Worm (Caenorhabditis elegans) whole organism, L4 larva: ENCODE results near the gene vem-1.

Experiments used
- F10B5.3 ChIP-seq: sonication (generic microtip); optimal IDR thresholded peaks from 2 replicates; lab custom pipeline; 2016; ENCODE audit warnings: mild to moderate bottlenecking, missing genetic modification characterization, missing compliant biosample characterization
- T20F7.1 ChIP-seq: fragments of 200-800 bp; sonication (Bioruptor generic); optimal IDR thresholded peaks from 2 replicates; lab custom pipeline; 2018; ENCODE audit warnings: mild to moderate bottlenecking, missing genetic modification characterization, missing compliant biosample characterization
- T26A8.4 ChIP-seq: fragments of 200-800 bp; sonication (Bioruptor generic); IDR thresholded peaks from 2 replicates; pipeline ENCODE4 v1.3.6; 2022; ENCODE audit warnings: missing genetic modification characterization, missing compliant biosample characterization
- Y105C5A.15 ChIP-seq: fragments of 200-800 bp; sonication (Bioruptor generic); IDR thresholded peaks from 2 replicates; pipeline ENCODE4 v1.3.6; 2022; ENCODE audit warnings: missing genetic modification characterization, missing compliant biosample characterization
- Y48G9A.11 ChIP-seq: fragments of 200-800 bp; sonication (Bioruptor generic); IDR thresholded peaks from 2 replicates; pipeline ENCODE4 v1.3.6; 2022; ENCODE audit warnings: missing genetic modification reagents, missing genetic modification characterization, missing compliant biosample characterization
- aha-1 ChIP-seq: fragments of 150-350 bp; peaks from one replicate; lab custom pipeline; 2014; ENCODE audit warnings: missing biosample characterization, missing genetic modification characterization
- aly-2 ChIP-seq: sonication (generic microtip); optimal IDR thresholded peaks from 2 replicates; lab custom pipeline; 2018; ENCODE audit warnings: missing biosample characterization, missing genetic modification characterization
- ama-1 ChIP-seq: fragments of 150-350 bp; optimal IDR thresholded peaks from 2 replicates; lab custom pipeline; 2014; ENCODE audit warnings: inconsistent platforms, mixed read lengths
- ceh-20 ChIP-seq: fragments of 200-800 bp; sonication (Bioruptor generic); IDR thresholded peaks from 2 replicates; pipeline ENCODE4 v1.3.6; 2022; ENCODE audit warnings: missing genetic modification reagents, missing genetic modification characterization, missing compliant biosample characterization
- ceh-28 ChIP-seq: fragments of 150-350 bp; optimal IDR thresholded peaks from 2 replicates; lab custom pipeline; 2014; ENCODE audit warnings: missing biosample characterization, missing genetic modification reagents, missing genetic modification characterization
- ceh-82 ChIP-seq: sonication (generic microtip); optimal IDR thresholded peaks from 2 replicates; lab custom pipeline; 2017; ENCODE audit warnings: missing biosample characterization, missing genetic modification characterization
- daf-12 ChIP-seq: fragments of 150-350 bp; optimal IDR thresholded peaks from 2 replicates; lab custom pipeline; 2014; ENCODE audit warnings: missing biosample characterization, missing genetic modification reagents, missing genetic modification characterization
- daf-16 ChIP-seq, 3 experiments: sonication (generic microtip); optimal IDR thresholded peaks; 2 replicates each; lab custom pipeline; 2016 to 2017; ENCODE audit warnings: missing genetic modification characterization in 3 of 3, missing genetic modification reagents in 3 of 3, mild to moderate bottlenecking in 2 of 3, missing compliant biosample characterization in 2 of 3, missing biosample characterization in 1 of 3, moderate library complexity in 1 of 3
- daf-8 ChIP-seq: fragments of 200-800 bp; sonication (Bioruptor generic); IDR thresholded peaks from 2 replicates; pipeline ENCODE4 v1.3.6; 2022; ENCODE audit warnings: missing genetic modification characterization, missing compliant biosample characterization
- dmd-6 ChIP-seq: fragments of 200-800 bp; sonication (Bioruptor generic); IDR thresholded peaks from 2 replicates; pipeline ENCODE4 v1.3.6; 2022; ENCODE audit warnings: missing genetic modification reagents, missing genetic modification characterization, missing compliant biosample characterization
- dmd-9 ChIP-seq: fragments of 200-800 bp; sonication (Bioruptor generic); IDR thresholded peaks from 2 replicates; pipeline ENCODE4 v1.3.6; 2022; ENCODE audit warnings: missing genetic modification reagents, missing genetic modification characterization, missing compliant biosample characterization
- dve-1 ChIP-seq: sonication (generic microtip); optimal IDR thresholded peaks from 2 replicates; lab custom pipeline; 2017; ENCODE audit warnings: antibody characterized with exemption, mild to moderate bottlenecking, missing genetic modification characterization, missing compliant biosample characterization; ENCODE audit not compliant: insufficient read depth
- fos-1 ChIP-seq: fragments of 150-350 bp; optimal IDR thresholded peaks from 2 replicates; lab custom pipeline; 2014; ENCODE audit warnings: missing biosample characterization, missing genetic modification characterization
- hlh-11 ChIP-seq: fragments of 200-800 bp; sonication (Bioruptor generic); optimal IDR thresholded peaks from 2 replicates; lab custom pipeline; 2018; ENCODE audit warnings: mild to moderate bottlenecking, missing genetic modification characterization, missing compliant biosample characterization
- hmg-1.1 ChIP-seq: fragments of 200-800 bp; sonication (Bioruptor generic); IDR thresholded peaks from 2 replicates; pipeline ENCODE4 v1.3.6; 2022; ENCODE audit warnings: missing genetic modification reagents, missing genetic modification characterization, missing compliant biosample characterization
- lin-13 ChIP-seq: fragments of 150-350 bp; optimal IDR thresholded peaks from 2 replicates; lab custom pipeline; 2014; ENCODE audit warnings: missing biosample characterization, missing genetic modification reagents, missing genetic modification characterization
- lin-15B ChIP-seq: fragments of 150-350 bp; sonication (generic microtip); optimal IDR thresholded peaks from 3 replicates; lab custom pipeline; 2014; ENCODE audit warnings: missing biosample characterization, missing genetic modification characterization
- lin-29 ChIP-seq: fragments of 200-800 bp; sonication (Bioruptor generic); IDR thresholded peaks from 2 replicates; pipeline ENCODE4 v1.3.6; 2022; ENCODE audit warnings: missing genetic modification reagents, missing genetic modification characterization, missing compliant biosample characterization
- lin-38 ChIP-seq: fragments of 200-800 bp; sonication (Bioruptor generic); IDR thresholded peaks from 2 replicates; pipeline ENCODE4 v1.3.6; 2022; ENCODE audit warnings: missing genetic modification reagents, missing genetic modification characterization, missing compliant biosample characterization
- lsy-2 ChIP-seq, 2 experiments: fragments of 150-350 bp in 1 of 2; sonication (generic microtip) in 1 of 2; optimal IDR thresholded peaks; 2 replicates each; lab custom pipeline; 2014 to 2017; ENCODE audit warnings: missing biosample characterization in 2 of 2, missing genetic modification characterization in 2 of 2
- mep-1 ChIP-seq: fragments of 150-350 bp; sonication (generic microtip); optimal IDR thresholded peaks from 3 replicates; lab custom pipeline; 2014; ENCODE audit warnings: missing biosample characterization, missing genetic modification characterization
- nhr-11 ChIP-seq: fragments of 150-350 bp; optimal IDR thresholded peaks from 2 replicates; lab custom pipeline; 2014; ENCODE audit warnings: missing biosample characterization, missing genetic modification characterization
- nhr-28 ChIP-seq: fragments of 150-350 bp; optimal IDR thresholded peaks from 2 replicates; lab custom pipeline; 2014; ENCODE audit warnings: missing biosample characterization, missing genetic modification characterization
- nhr-42 ChIP-seq: fragments of 200-800 bp; sonication (Bioruptor generic); IDR thresholded peaks from 2 replicates; pipeline ENCODE4 v1.3.6; 2022; ENCODE audit warnings: missing genetic modification characterization, missing compliant biosample characterization
- nhr-77 ChIP-seq: fragments of 150-350 bp; optimal IDR thresholded peaks from 2 replicates; lab custom pipeline; 2014; ENCODE audit warnings: missing biosample characterization, missing genetic modification characterization
- sdz-12 ChIP-seq: fragments of 200-800 bp; sonication (Bioruptor generic); optimal IDR thresholded peaks from 2 replicates; lab custom pipeline; 2018; ENCODE audit warnings: mild to moderate bottlenecking, missing genetic modification characterization, missing compliant biosample characterization
- spr-1 ChIP-seq: sonication (generic microtip); optimal IDR thresholded peaks from 2 replicates; lab custom pipeline; 2016; ENCODE audit warnings: mild to moderate bottlenecking, missing genetic modification characterization, missing compliant biosample characterization
- spr-3 ChIP-seq: fragments of 200-800 bp; sonication (Bioruptor generic); optimal IDR thresholded peaks from 2 replicates; lab custom pipeline; 2018; ENCODE audit warnings: mild to moderate bottlenecking, missing genetic modification characterization, missing compliant biosample characterization
- unc-62 ChIP-seq, 3 experiments: fragments of 150-350 bp in 1 of 3; sonication (generic microtip); optimal IDR thresholded peaks in 2 of 3; peaks in 1 of 3; 1 replicate in 1 of 3; 2 replicates in 2 of 3; lab custom pipeline; 2014 to 2017; ENCODE audit warnings: missing biosample characterization in 3 of 3, missing genetic modification characterization in 3 of 3, missing genetic modification reagents in 3 of 3, missing genotype in 1 of 3
- zag-1 ChIP-seq: fragments of 150-350 bp; optimal IDR thresholded peaks from 2 replicates; lab custom pipeline; 2014; ENCODE audit warnings: missing biosample characterization, missing genetic modification characterization
- zfp-3 ChIP-seq: fragments of 200-800 bp; sonication (Bioruptor generic); conservative IDR thresholded peaks from 2 replicates; pipeline ENCODE4 v1.3.6; 2022; ENCODE audit warnings: missing genetic modification reagents, missing genetic modification characterization, missing compliant biosample characterization
- ztf-7 ChIP-seq: fragments of 150-350 bp; optimal IDR thresholded peaks from 2 replicates; lab custom pipeline; 2014; ENCODE audit warnings: missing biosample characterization, missing genetic modification characterization

vem-1 gene

DNA sequence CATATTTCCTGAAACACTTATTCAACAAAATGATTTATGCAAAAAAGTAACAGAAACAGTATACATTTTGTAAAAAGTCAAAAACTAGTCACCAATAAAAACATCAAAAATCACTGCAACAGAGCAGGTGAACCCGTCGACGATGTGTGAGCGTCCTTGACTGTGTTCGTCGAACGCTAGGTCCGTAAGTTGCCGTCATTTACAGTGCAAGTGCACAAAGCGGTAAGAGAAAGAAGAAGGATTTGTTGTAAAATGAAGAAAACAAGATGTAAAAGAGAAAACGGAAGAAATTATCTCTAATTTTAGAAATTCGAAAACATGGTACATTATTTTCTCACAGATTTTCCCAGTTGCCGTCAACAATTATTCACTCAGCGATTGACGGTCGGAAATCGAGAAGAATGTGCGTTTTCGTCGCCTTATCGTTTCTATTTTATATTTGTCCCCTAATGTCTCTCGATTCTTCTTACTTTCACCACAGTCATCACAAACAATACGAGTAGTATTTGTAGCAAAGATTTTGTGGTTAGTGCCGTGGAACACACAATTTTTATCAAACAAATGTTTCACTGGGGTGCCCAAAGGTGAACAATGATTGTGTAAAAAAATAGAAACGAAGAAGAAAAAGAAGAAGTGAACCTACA lies 1.0 kb upstream of the vem-1 start (continued):
- TF ChIP-seq fos-1 (tag; lab: Kevin White, UChicago): no peak

DNA sequence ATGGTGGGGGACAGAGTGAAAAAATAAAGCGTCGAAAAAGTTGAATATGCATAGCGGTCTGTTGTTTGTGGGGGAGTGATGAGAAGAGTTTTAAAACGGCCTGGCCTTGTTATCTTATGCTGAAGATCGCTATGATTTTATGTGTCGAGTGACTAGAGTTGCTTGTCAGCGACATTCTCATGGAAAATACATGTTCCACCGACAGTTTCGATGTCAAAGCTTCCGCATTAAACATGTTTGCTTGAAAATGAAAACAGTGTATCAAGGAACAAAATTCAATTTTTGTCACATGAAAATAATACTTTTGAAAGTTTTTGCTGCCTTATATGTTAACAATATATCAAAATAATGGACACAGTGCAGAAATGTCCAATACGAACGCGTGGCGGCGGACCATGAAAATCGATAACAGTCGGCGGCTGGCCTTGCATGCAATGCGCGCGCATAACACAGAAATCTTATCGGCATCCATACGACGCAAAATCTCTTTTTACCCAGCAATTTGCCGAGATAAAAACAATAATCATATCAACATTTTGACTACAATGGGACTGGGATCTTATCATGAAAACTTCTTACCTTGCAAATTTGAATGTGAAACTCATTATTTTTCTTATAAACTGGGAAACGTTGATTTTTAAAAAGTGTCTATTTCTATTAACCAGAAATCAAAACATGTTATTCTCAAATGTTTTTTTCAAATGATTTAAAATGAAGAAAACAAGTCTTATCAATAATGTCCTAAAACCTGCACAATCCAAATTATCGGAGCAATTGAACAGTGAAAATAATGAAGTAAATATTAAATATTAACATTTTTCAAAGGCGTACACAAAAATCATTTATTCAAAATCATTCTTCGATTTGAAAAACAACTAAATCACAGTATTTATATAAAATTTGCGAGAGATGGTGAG lies 1.4 kb downstream of the vem-1 start:
- TF ChIP-seq nhr-28 (tag; lab: Kevin White, UChicago) (peak; percentile 16), hlh-11 (peak; percentile 15), nhr-11 (tag; lab: Kevin White, UChicago) (no peak), aha-1 (tag; lab: Kevin White, UChicago) (peak; percentile 87), lin-38 (GFP tag; lab: Robert Waterston, UW) (peak; percentile 36; the same call in 1 of the 2 replicates), daf-16 (GFP tag; optimal IDR thresholded peaks at IDR 0.05; lab: Kevin White, UChicago) (no peak), daf-16 (tag; optimal IDR thresholded peaks at IDR 0.05; lab: Kevin White, UChicago) (peak; percentile 87), ceh-28 (tag; lab: Kevin White, UChicago) (peak; percentile 18), nhr-77 (tag; lab: Kevin White, UChicago) (no peak), daf-8 (GFP tag; lab: Robert Waterston, UW) (no peak), lsy-2 (tag; optimal IDR thresholded peaks at IDR 0.05; lab: Kevin White, UChicago) (peak in 1 of 2 experiments; percentile 19), daf-12 (tag; lab: Kevin White, UChicago) (no peak), T20F7.1 (peak; percentile 2), spr-3 (GFP tag; lab: Kevin White, UChicago) (no peak), Y48G9A.11 (no peak), mep-1 (tag; lab: Kevin White, UChicago) (peak; percentile 45), nhr-42 (GFP tag; lab: Robert Waterston, UW) (no peak), ceh-20 (GFP tag; lab: Robert Waterston, UW) (0 out of 2 replicates have a peak, but pooled peaks have one; percentile 27), dmd-6 (GFP tag; lab: Robert Waterston, UW) (peak; percentile 22; the same call in 1 of the 2 replicates), dve-1 (tag; lab: Kevin White, UChicago) (peak; percentile 21), zfp-3 (GFP tag; lab: Robert Waterston, UW) (peak; percentile 89; the same call in 1 of the 2 replicates), unc-62 (GFP tag; optimal IDR thresholded peaks at IDR 0.05 in 1 of 2; lab: Kevin White, UChicago) (peak in 1 of 2 experiments; percentile 54), unc-62 (tag; optimal IDR thresholded peaks at IDR 0.05; lab: Kevin White, UChicago) (no peak), T26A8.4 (peak; percentile 47; the same call in 1 of the 2 replicates)

ce11 chrX:8086450-8086724 lies 2.0 kb downstream of the vem-1 start, which contains the start of gene dao-3:
TSS of gene dao-3 (minus strand) at chrX:8086550.
- TF ChIP-seq ama-1 (lab: Kevin White, UChicago) (no peak), sdz-12 (GFP tag; lab: Kevin White, UChicago) (no peak), spr-1 (tag; lab: Kevin White, UChicago) (no peak), hmg-1.1 (GFP tag; lab: Robert Waterston, UW) (no peak), aly-2 (tag; lab: Kevin White, UChicago) (no peak), Y105C5A.15 (GFP tag; lab: Robert Waterston, UW) (no peak), zag-1 (tag; lab: Kevin White, UChicago) (no peak), F10B5.3 (tag; lab: Kevin White, UChicago) (no peak), dmd-9 (GFP tag; lab: Robert Waterston, UW) (no peak), ceh-28 (tag; lab: Kevin White, UChicago) (no peak), lin-15B (no peak), lin-29 (GFP tag; lab: Robert Waterston, UW) (no peak), ztf-7 (no peak), ceh-82 (tag; lab: Kevin White, UChicago) (no peak), lin-13 (GFP tag; lab: Kevin White, UChicago) (no peak)
